Worm (Caenorhabditis elegans) whole organism, L1 larva: Measurements from ENCODE around the gene ZC449.8.

Experiments
- C16A3.4 ChIP-seq: fragments of 150-350 bp; optimal IDR thresholded peaks from 2 replicates; lab custom pipeline; 2014; ENCODE audit warnings: missing biosample characterization, missing genetic modification characterization
- C34B4.2 ChIP-seq: sonication (generic microtip); optimal IDR thresholded peaks from 2 replicates; lab custom pipeline; 2017; ENCODE audit warnings: mild to moderate bottlenecking, missing genetic modification characterization, missing compliant biosample characterization
- Y116A8C.19 ChIP-seq: sonication (generic microtip); optimal IDR thresholded peaks from 2 replicates; lab custom pipeline; 2016; ENCODE audit warnings: missing compliant biosample characterization, missing genetic modification characterization, borderline replicate concordance
- aha-1 ChIP-seq: fragments of 150-350 bp; optimal IDR thresholded peaks from 2 replicates; lab custom pipeline; 2014; ENCODE audit warnings: missing biosample characterization, missing genetic modification characterization
- aly-2 ChIP-seq: fragments of 150-350 bp; optimal IDR thresholded peaks from 2 replicates; lab custom pipeline; 2014; ENCODE audit warnings: missing biosample characterization, missing genetic modification characterization
- blmp-1 ChIP-seq: fragments of 150-350 bp; optimal IDR thresholded peaks from 2 replicates; lab custom pipeline; 2014; ENCODE audit warnings: missing biosample characterization, missing genetic modification characterization
- ceh-8 ChIP-seq: fragments of 200-800 bp; sonication (Bioruptor generic); optimal IDR thresholded peaks from 2 replicates; lab custom pipeline; 2018; ENCODE audit warnings: mild to moderate bottlenecking, missing genetic modification characterization, moderate library complexity, missing compliant biosample characterization
- ceh-82 ChIP-seq, 3 experiments: fragments of 150-350 bp in 1 of 3; sonication (generic microtip) in 2 of 3; optimal IDR thresholded peaks; 2 replicates each; lab custom pipeline; 2014 to 2017; ENCODE audit warnings: missing biosample characterization in 3 of 3, missing genetic modification characterization in 3 of 3
- ceh-90 ChIP-seq: sonication (generic microtip); optimal IDR thresholded peaks from 2 replicates; lab custom pipeline; 2016; ENCODE audit warnings: missing genetic modification characterization, missing compliant biosample characterization
- dsc-1 ChIP-seq: sonication (generic microtip); optimal IDR thresholded peaks from 2 replicates; lab custom pipeline; 2016; ENCODE audit warnings: mild to moderate bottlenecking, missing genetic modification characterization, missing compliant biosample characterization
- efl-3 ChIP-seq: fragments of 200-800 bp; sonication (Bioruptor generic); optimal IDR thresholded peaks from 2 replicates; lab custom pipeline; 2018; ENCODE audit warnings: mild to moderate bottlenecking, missing genetic modification characterization, missing compliant biosample characterization
- egl-13 ChIP-seq: sonication (generic microtip); optimal IDR thresholded peaks from 2 replicates; lab custom pipeline; 2016; ENCODE audit warnings: missing genotype, missing genetic modification reagents, missing genetic modification characterization, missing compliant biosample characterization
- egl-27 ChIP-seq, 2 experiments: fragments of 150-350 bp in 1 of 2; sonication (generic microtip); optimal IDR thresholded peaks; 3 replicates each; lab custom pipeline; 2017 to 2018; ENCODE audit warnings: missing biosample characterization in 2 of 2, missing genetic modification characterization in 2 of 2, missing genetic modification reagents in 2 of 2
- elt-3 ChIP-seq, 6 experiments: fragments of 150-350 bp in 1 of 6; sonication (generic microtip); optimal IDR thresholded peaks; 2 replicates each; lab custom pipeline; 2017 to 2018; ENCODE audit warnings: missing biosample characterization in 6 of 6, missing genetic modification characterization in 6 of 6, inconsistent platforms in 1 of 6
- ets-5 ChIP-seq: fragments of 200-800 bp; sonication (Bioruptor generic); IDR thresholded peaks from 2 replicates; pipeline ENCODE4 v1.3.6; 2022; ENCODE audit warnings: missing genetic modification characterization, missing compliant biosample characterization
- grh-1 ChIP-seq: fragments of 200-800 bp; sonication (Bioruptor generic); IDR thresholded peaks from 2 replicates; pipeline ENCODE4 v1.3.6; 2022; ENCODE audit warnings: missing genetic modification reagents, missing genetic modification characterization, missing compliant biosample characterization
- hlh-17 ChIP-seq: fragments of 200-800 bp; sonication (Bioruptor generic); optimal IDR thresholded peaks from 2 replicates; lab custom pipeline; 2018; ENCODE audit warnings: missing genetic modification characterization, mild to moderate bottlenecking, missing compliant biosample characterization, moderate library complexity, borderline replicate concordance
- irx-1 ChIP-seq: sonication (generic microtip); optimal IDR thresholded peaks from 2 replicates; lab custom pipeline; 2016; ENCODE audit warnings: missing genetic modification characterization, missing compliant biosample characterization
- isw-1 ChIP-seq: fragments of 200-800 bp; sonication (Bioruptor generic); IDR thresholded peaks from 2 replicates; pipeline ENCODE4 v1.3.6; 2022; ENCODE audit warnings: missing genetic modification characterization, missing compliant biosample characterization
- jun-1 ChIP-seq: fragments of 150-350 bp; optimal IDR thresholded peaks from 2 replicates; lab custom pipeline; 2014; ENCODE audit warnings: missing biosample characterization, missing genetic modification reagents, missing genetic modification characterization
- lin-14 ChIP-seq: fragments of 200-800 bp; sonication (Bioruptor generic); optimal IDR thresholded peaks from 2 replicates; lab custom pipeline; 2018; ENCODE audit warnings: mild to moderate bottlenecking, missing genetic modification characterization, moderate library complexity, missing compliant biosample characterization
- lin-35 ChIP-seq, 2 experiments: fragments of 150-350 bp; optimal IDR thresholded peaks; 2 replicates each; lab custom pipeline; 2014; ENCODE audit warnings: missing biosample characterization in 2 of 2, missing genetic modification characterization in 2 of 2, missing genetic modification reagents in 2 of 2
- lir-3 ChIP-seq: sonication (generic microtip); optimal IDR thresholded peaks from 2 replicates; lab custom pipeline; 2016; ENCODE audit warnings: mild to moderate bottlenecking, missing genetic modification characterization, moderate library complexity, missing compliant biosample characterization; ENCODE audit not compliant: poor library complexity
- lsy-2 ChIP-seq, 2 experiments: fragments of 150-350 bp; optimal IDR thresholded peaks; 2 replicates each; lab custom pipeline; 2014; ENCODE audit warnings: missing biosample characterization in 2 of 2, missing genetic modification characterization in 2 of 2
- mab-9 ChIP-seq: fragments of 200-800 bp; sonication (Bioruptor generic); IDR thresholded peaks from 2 replicates; pipeline ENCODE4 v1.3.6; 2022; ENCODE audit warnings: missing genetic modification reagents, missing genetic modification characterization, missing compliant biosample characterization
- mdl-1 ChIP-seq, 2 experiments: fragments of 150-350 bp; optimal IDR thresholded peaks; 2 replicates each; lab custom pipeline; 2014 to 2017; ENCODE audit warnings: missing biosample characterization in 2 of 2, missing genetic modification characterization in 2 of 2, inconsistent platforms in 1 of 2
- mep-1 ChIP-seq: fragments of 150-350 bp; optimal IDR thresholded peaks from 2 replicates; lab custom pipeline; 2014; ENCODE audit warnings: missing biosample characterization, missing genetic modification characterization
- nhr-20 ChIP-seq: sonication (generic microtip); optimal IDR thresholded peaks from 2 replicates; lab custom pipeline; 2016; ENCODE audit warnings: mild to moderate bottlenecking, missing genetic modification characterization, missing compliant biosample characterization
- nhr-237 ChIP-seq: fragments of 150-350 bp; optimal IDR thresholded peaks from 2 replicates; lab custom pipeline; 2014; ENCODE audit warnings: missing biosample characterization, missing genetic modification characterization
- nhr-28 ChIP-seq: fragments of 150-350 bp; optimal IDR thresholded peaks from 2 replicates; lab custom pipeline; 2014; ENCODE audit warnings: missing biosample characterization, missing genetic modification characterization
- nhr-71 ChIP-seq: sonication (generic microtip); optimal IDR thresholded peaks from 2 replicates; lab custom pipeline; 2016; ENCODE audit warnings: mild to moderate bottlenecking, missing genetic modification characterization, moderate library complexity, missing compliant biosample characterization
- nhr-85 ChIP-seq: sonication (generic microtip); peaks from one replicate; lab custom pipeline; 2016; ENCODE audit warnings: missing genetic modification characterization, inconsistent platforms, missing compliant biosample characterization
- pag-3 ChIP-seq: sonication (generic microtip); optimal IDR thresholded peaks from 2 replicates; lab custom pipeline; 2017; ENCODE audit warnings: missing genetic modification characterization, mild to moderate bottlenecking, missing compliant biosample characterization, antibody characterized with exemption, borderline replicate concordance; ENCODE audit not compliant: insufficient read depth
- pax-3 ChIP-seq: fragments of 200-800 bp; sonication (Bioruptor generic); optimal IDR thresholded peaks from 2 replicates; lab custom pipeline; 2018; ENCODE audit warnings: mild to moderate bottlenecking, missing genetic modification characterization, moderate library complexity, missing compliant biosample characterization
- pqm-1 ChIP-seq: sonication (generic microtip); optimal IDR thresholded peaks from 3 replicates; lab custom pipeline; 2017; ENCODE audit warnings: missing biosample characterization, missing genetic modification characterization
- rnt-1 ChIP-seq: sonication (generic microtip); optimal IDR thresholded peaks from 2 replicates; lab custom pipeline; 2016; ENCODE audit warnings: mild to moderate bottlenecking, missing genetic modification characterization, moderate library complexity, missing compliant biosample characterization
- skn-1 ChIP-seq: fragments of 150-350 bp; optimal IDR thresholded peaks from 2 replicates; lab custom pipeline; 2014; ENCODE audit warnings: missing biosample characterization, missing genetic modification characterization
- snu-23 ChIP-seq: sonication (generic microtip); optimal IDR thresholded peaks from 2 replicates; lab custom pipeline; 2016; ENCODE audit warnings: missing genetic modification characterization, missing compliant biosample characterization
- sox-4 ChIP-seq: sonication (generic microtip); optimal IDR thresholded peaks from 2 replicates; lab custom pipeline; 2016; ENCODE audit warnings: missing genetic modification characterization, missing compliant biosample characterization
- sup-37 ChIP-seq: fragments of 200-800 bp; sonication (Bioruptor generic); optimal IDR thresholded peaks from 2 replicates; lab custom pipeline; 2018; ENCODE audit warnings: mild to moderate bottlenecking, missing genetic modification characterization, missing compliant biosample characterization
- swsn-7 ChIP-seq: sonication (generic microtip); optimal IDR thresholded peaks from 2 replicates; lab custom pipeline; 2016; ENCODE audit warnings: missing genetic modification characterization, missing compliant biosample characterization
- tbx-2 ChIP-seq: sonication (generic microtip); optimal IDR thresholded peaks from 2 replicates; lab custom pipeline; 2016; ENCODE audit warnings: missing genetic modification characterization, missing compliant biosample characterization
- tlp-1 ChIP-seq: fragments of 150-350 bp; optimal IDR thresholded peaks from 2 replicates; lab custom pipeline; 2014; ENCODE audit warnings: missing biosample characterization, missing genetic modification characterization
- unc-62 ChIP-seq: fragments of 150-350 bp; optimal IDR thresholded peaks from 2 replicates; lab custom pipeline; 2014; ENCODE audit warnings: missing biosample characterization, missing genetic modification reagents, missing genetic modification characterization
- unc-86 ChIP-seq: sonication (generic microtip); optimal IDR thresholded peaks from 2 replicates; lab custom pipeline; 2016; ENCODE audit warnings: missing genetic modification characterization, missing compliant biosample characterization
- unc-98 ChIP-seq: fragments of 200-800 bp; sonication (Bioruptor generic); IDR thresholded peaks from 2 replicates; pipeline ENCODE4 v1.3.6; 2022; ENCODE audit warnings: missing genetic modification characterization, missing compliant biosample characterization
- xbp-1 ChIP-seq: sonication (generic microtip); optimal IDR thresholded peaks from 2 replicates; lab custom pipeline; 2016; ENCODE audit warnings: missing genetic modification characterization, missing compliant biosample characterization
- zag-1 ChIP-seq: fragments of 150-350 bp; optimal IDR thresholded peaks from 2 replicates; lab custom pipeline; 2014; ENCODE audit warnings: missing biosample characterization, missing genetic modification characterization
- zip-4 ChIP-seq: fragments of 200-800 bp; sonication (Bioruptor generic); optimal IDR thresholded peaks from 2 replicates; lab custom pipeline; 2018; ENCODE audit warnings: mild to moderate bottlenecking, missing genetic modification characterization, moderate library complexity, missing compliant biosample characterization
- ztf-11 ChIP-seq, 2 experiments: sonication (generic microtip); optimal IDR thresholded peaks; 2 replicates each; lab custom pipeline; 2016 to 2017; ENCODE audit warnings: missing genetic modification characterization in 2 of 2, missing biosample characterization in 1 of 2, missing compliant biosample characterization in 1 of 2
- ztf-4 ChIP-seq: fragments of 150-350 bp; optimal IDR thresholded peaks from 2 replicates; lab custom pipeline; 2014; ENCODE audit warnings: missing biosample characterization, missing genetic modification characterization

ZC449.8 gene

ce11 chrX:5020996-5021395 lies 5.1 kb downstream of the ZC449.8 start, which contains the start of gene ZC449.2:
Gene ZC449.2, plus strand, starts transcription at chrX:5021285.
- TF ChIP-seq ztf-4 (no peak), blmp-1 (tag; lab: Kevin White, UChicago) (peak; percentile 85)

- TF ChIP-seq tbx-2 (tag; lab: Kevin White, UChicago), result peak; percentile 54
- TF ChIP-seq mep-1 (tag; lab: Kevin White, UChicago), result peak; percentile 49
- TF ChIP-seq zip-4, result peak; percentile 23
- TF ChIP-seq egl-27 (tag; optimal IDR thresholded peaks at IDR 0.05; lab: Kevin White, UChicago), result no peak
- peak; percentile 65 for TF ChIP-seq rnt-1 (tag; lab: Kevin White, UChicago)
- TF ChIP-seq sup-37 (GFP tag; lab: Kevin White, UChicago), result no peak
- TF ChIP-seq ceh-8, result no peak
- TF ChIP-seq nhr-28 (tag; lab: Kevin White, UChicago), result no peak
- no peak for TF ChIP-seq ets-5 (GFP tag; lab: Robert Waterston, UW)
- peak; percentile 58 for TF ChIP-seq swsn-7
- peak in 1 of 2 experiments; percentile 63 for TF ChIP-seq mdl-1 (tag; optimal IDR thresholded peaks at IDR 0.05; lab: Kevin White, UChicago)
- no peak for TF ChIP-seq tlp-1
- TF ChIP-seq skn-1, result no peak
- peak; percentile 19 to 53 for TF ChIP-seq lsy-2 (tag; optimal IDR thresholded peaks at IDR 0.05; lab: Kevin White, UChicago)
- no peak for TF ChIP-seq grh-1 (GFP tag; lab: Robert Waterston, UW)
- TF ChIP-seq hlh-17, result no peak
- peak; percentile 63 for TF ChIP-seq xbp-1
- no peak for TF ChIP-seq elt-3 (tag; optimal IDR thresholded peaks at IDR 0.05; lab: Kevin White, UChicago)
- TF ChIP-seq dsc-1, result peak; percentile 63
- TF ChIP-seq ztf-11 (tag; optimal IDR thresholded peaks at IDR 0.05; lab: Kevin White, UChicago), result no peak
- TF ChIP-seq lin-35 (GFP tag; optimal IDR thresholded peaks at IDR 0.05; lab: Kevin White, UChicago), result peak; percentile 20 to 72
- no peak for TF ChIP-seq pax-3
- TF ChIP-seq mab-9 (GFP tag; lab: Robert Waterston, UW), result no peak
- TF ChIP-seq nhr-237, result no peak
- no peak for TF ChIP-seq ztf-4
- TF ChIP-seq C34B4.2, result no peak
- no peak for TF ChIP-seq egl-13 (tag; lab: Kevin White, UChicago)
- no peak for TF ChIP-seq unc-98 (GFP tag; lab: Robert Waterston, UW)
- peak; percentile 69 for TF ChIP-seq nhr-85 (tag; lab: Kevin White, UChicago)
- TF ChIP-seq nhr-71 (tag; lab: Kevin White, UChicago), result peak; percentile 68
- TF ChIP-seq snu-23 (GFP tag; lab: Kevin White, UChicago), result peak; percentile 83
- no peak for TF ChIP-seq pqm-1 (tag; lab: Kevin White, UChicago)
- TF ChIP-seq isw-1 (GFP tag; lab: Robert Waterston, UW), result no peak
- no peak for TF ChIP-seq unc-86
- TF ChIP-seq aha-1 (tag; lab: Kevin White, UChicago), result no peak
- no peak for TF ChIP-seq ceh-90 (tag; lab: Kevin White, UChicago)
- TF ChIP-seq jun-1, result peak; percentile 37
- TF ChIP-seq ceh-82 (tag; optimal IDR thresholded peaks at IDR 0.05; lab: Kevin White, UChicago), result peak; percentile 39 to 53 (median 44)
- TF ChIP-seq lin-14 (GFP tag; lab: Kevin White, UChicago), result peak; percentile 58
- peak; percentile 68 for TF ChIP-seq nhr-20 (tag; lab: Kevin White, UChicago)
- TF ChIP-seq lir-3 (tag; lab: Kevin White, UChicago), result peak; percentile 6
- TF ChIP-seq sox-4 (tag; lab: Kevin White, UChicago), result no peak
- no peak for TF ChIP-seq Y116A8C.19
- no peak for TF ChIP-seq zag-1
- no peak for TF ChIP-seq irx-1
- no peak for TF ChIP-seq efl-3 (GFP tag; lab: Kevin White, UChicago)
- no peak for TF ChIP-seq unc-62
- no peak for TF ChIP-seq aly-2
- TF ChIP-seq pag-3 (tag; lab: Kevin White, UChicago), result no peak
- peak; percentile 66 for TF ChIP-seq C16A3.4 (tag; lab: Kevin White, UChicago)
These were observed 6.8 kb downstream of the ZC449.8 start for ce11 chrX:5022682-5023081.
